Worm (Caenorhabditis elegans) whole organism, late embryonic: ENCODE measurements around the gene unc-33.

Experiments
- C38D4.7 ChIP-seq: fragments of 200-800 bp; sonication (Bioruptor generic); optimal IDR thresholded peaks from 2 replicates; lab custom pipeline; 2018; ENCODE audit warnings: mild to moderate bottlenecking, missing genetic modification characterization, moderate library complexity, missing compliant biosample characterization
- F13H6.1 ChIP-seq: sonication (generic microtip); optimal IDR thresholded peaks from 2 replicates; lab custom pipeline; 2016; ENCODE audit warnings: missing genetic modification characterization, missing compliant biosample characterization
- K02D7.2 ChIP-seq: sonication (generic microtip); optimal IDR thresholded peaks from 2 replicates; lab custom pipeline; 2017; ENCODE audit warnings: mild to moderate bottlenecking, missing genetic modification characterization, missing compliant biosample characterization
- Y22D7AL.16 ChIP-seq: sonication (generic microtip); optimal IDR thresholded peaks from 2 replicates; lab custom pipeline; 2016; ENCODE audit warnings: missing genetic modification characterization, missing compliant biosample characterization
- ahr-1 ChIP-seq: sonication (generic microtip); optimal IDR thresholded peaks from 2 replicates; lab custom pipeline; 2016; ENCODE audit warnings: missing genetic modification characterization, missing compliant biosample characterization
- ama-1 ChIP-seq: fragments of 150-350 bp; optimal IDR thresholded peaks from 2 replicates; lab custom pipeline; 2014
- ceh-14 ChIP-seq: sonication (generic microtip); optimal IDR thresholded peaks from 2 replicates; lab custom pipeline; 2016; ENCODE audit warnings: missing genotype, missing genetic modification characterization, missing compliant biosample characterization
- ceh-22 ChIP-seq: sonication (generic microtip); optimal IDR thresholded peaks from 2 replicates; lab custom pipeline; 2017; ENCODE audit warnings: missing biosample characterization, missing genetic modification characterization
- ceh-24 ChIP-seq: sonication (generic microtip); optimal IDR thresholded peaks from 2 replicates; lab custom pipeline; 2016; ENCODE audit warnings: mild to moderate bottlenecking, missing genetic modification characterization, missing compliant biosample characterization
- ceh-30 ChIP-seq: fragments of 150-350 bp; optimal IDR thresholded peaks from 2 replicates; lab custom pipeline; 2014; ENCODE audit warnings: missing biosample characterization, missing genetic modification characterization
- ceh-31 ChIP-seq: sonication (generic microtip); optimal IDR thresholded peaks from 2 replicates; lab custom pipeline; 2016; ENCODE audit warnings: missing genetic modification characterization, missing compliant biosample characterization
- ceh-34 ChIP-seq: sonication (generic microtip); optimal IDR thresholded peaks from 2 replicates; lab custom pipeline; 2016; ENCODE audit warnings: mild to moderate bottlenecking, missing genetic modification characterization, missing compliant biosample characterization
- ceh-45 ChIP-seq: fragments of 200-800 bp; sonication (Bioruptor generic); IDR thresholded peaks from 2 replicates; pipeline ENCODE4 v1.3.6; 2022; ENCODE audit warnings: missing genetic modification reagents, missing genetic modification characterization, missing compliant biosample characterization
- ceh-48 ChIP-seq: sonication (generic microtip); optimal IDR thresholded peaks from 2 replicates; lab custom pipeline; 2016; ENCODE audit warnings: missing genetic modification characterization, inconsistent platforms, missing compliant biosample characterization
- ceh-6 ChIP-seq: fragments of 200-800 bp; sonication (Bioruptor generic); optimal IDR thresholded peaks from 2 replicates; lab custom pipeline; 2018; ENCODE audit warnings: mild to moderate bottlenecking, missing genetic modification characterization, missing compliant biosample characterization
- che-1 ChIP-seq: sonication (generic microtip); optimal IDR thresholded peaks from 2 replicates; lab custom pipeline; 2016; ENCODE audit warnings: mild to moderate bottlenecking, missing genetic modification characterization, missing compliant biosample characterization
- dve-1 ChIP-seq: sonication (generic microtip); optimal IDR thresholded peaks from 2 replicates; lab custom pipeline; 2017; ENCODE audit warnings: antibody characterized with exemption, mild to moderate bottlenecking, missing genetic modification characterization, missing compliant biosample characterization
- elt-2 ChIP-seq: sonication (generic microtip); optimal IDR thresholded peaks from 2 replicates; lab custom pipeline; 2016; ENCODE audit warnings: missing genetic modification reagents, missing genetic modification characterization, missing compliant biosample characterization
- fax-1 ChIP-seq: sonication (generic microtip); optimal IDR thresholded peaks from 2 replicates; lab custom pipeline; 2016; ENCODE audit warnings: missing genotype, missing genetic modification characterization, missing compliant biosample characterization
- fkh-6 ChIP-seq: sonication (generic microtip); optimal IDR thresholded peaks from 2 replicates; lab custom pipeline; 2016; ENCODE audit warnings: missing genetic modification characterization, missing compliant biosample characterization
- gmeb-2 ChIP-seq: sonication (generic microtip); optimal IDR thresholded peaks from 2 replicates; lab custom pipeline; 2016; ENCODE audit warnings: missing genetic modification characterization, inconsistent platforms, missing compliant biosample characterization
- hlh-15 ChIP-seq: sonication (generic microtip); optimal IDR thresholded peaks from 2 replicates; lab custom pipeline; 2016; ENCODE audit warnings: missing genetic modification characterization, missing compliant biosample characterization
- hlh-6 ChIP-seq: sonication (generic microtip); optimal IDR thresholded peaks from 2 replicates; lab custom pipeline; 2016; ENCODE audit warnings: missing genotype, missing genetic modification characterization, missing compliant biosample characterization
- nfya-1 ChIP-seq: sonication (generic microtip); optimal IDR thresholded peaks from 2 replicates; lab custom pipeline; 2017; ENCODE audit warnings: missing genetic modification characterization, mild to moderate bottlenecking, missing compliant biosample characterization, antibody characterized with exemption, moderate library complexity
- nhr-11 ChIP-seq: fragments of 150-350 bp; optimal IDR thresholded peaks from 2 replicates; lab custom pipeline; 2014; ENCODE audit warnings: missing biosample characterization, missing genetic modification characterization
- nhr-232 ChIP-seq: sonication (generic microtip); optimal IDR thresholded peaks from 2 replicates; lab custom pipeline; 2016; ENCODE audit warnings: missing genetic modification characterization, missing compliant biosample characterization
- npax-4 ChIP-seq: sonication (generic microtip); optimal IDR thresholded peaks from 2 replicates; lab custom pipeline; 2016; ENCODE audit warnings: missing genetic modification characterization, missing compliant biosample characterization
- pag-3 ChIP-seq: sonication (generic microtip); optimal IDR thresholded peaks from 2 replicates; lab custom pipeline; 2016; ENCODE audit warnings: missing compliant biosample characterization, missing genetic modification characterization, borderline replicate concordance
- pax-1 ChIP-seq: fragments of 150-350 bp; optimal IDR thresholded peaks from 2 replicates; lab custom pipeline; 2014; ENCODE audit warnings: missing biosample characterization, missing genetic modification characterization
- pqm-1 ChIP-seq: sonication (generic microtip); optimal IDR thresholded peaks from 2 replicates; lab custom pipeline; 2016; ENCODE audit warnings: missing genetic modification characterization, missing compliant biosample characterization
- sdc-2 ChIP-seq: sonication (generic microtip); optimal IDR thresholded peaks from 2 replicates; lab custom pipeline; 2016; ENCODE audit warnings: missing genotype, missing genetic modification characterization, missing compliant biosample characterization
- sox-2 ChIP-seq: fragments of 200-800 bp; sonication (Bioruptor generic); IDR thresholded peaks from 2 replicates; pipeline ENCODE4 v1.3.6; 2022; ENCODE audit warnings: missing genetic modification reagents, missing genetic modification characterization, missing compliant biosample characterization
- syd-9 ChIP-seq: sonication (generic microtip); optimal IDR thresholded peaks from 2 replicates; lab custom pipeline; 2016; ENCODE audit warnings: mild to moderate bottlenecking, missing genetic modification characterization, moderate library complexity, missing compliant biosample characterization
- tbx-2 ChIP-seq: sonication (generic microtip); optimal IDR thresholded peaks from 2 replicates; lab custom pipeline; 2016; ENCODE audit warnings: missing genetic modification characterization, missing compliant biosample characterization
- tbx-7 ChIP-seq: sonication (generic microtip); optimal IDR thresholded peaks from 2 replicates; lab custom pipeline; 2016; ENCODE audit warnings: missing genotype, missing genetic modification characterization, missing compliant biosample characterization
- ttx-3 ChIP-seq: sonication (generic microtip); optimal IDR thresholded peaks from 2 replicates; lab custom pipeline; 2016; ENCODE audit warnings: missing genetic modification reagents, missing genetic modification characterization, missing compliant biosample characterization
- unc-42 ChIP-seq: sonication (generic microtip); optimal IDR thresholded peaks from 2 replicates; lab custom pipeline; 2016; ENCODE audit warnings: missing genotype, missing genetic modification characterization, missing compliant biosample characterization
- unc-55 ChIP-seq: sonication (generic microtip); optimal IDR thresholded peaks from 2 replicates; lab custom pipeline; 2017; ENCODE audit warnings: missing biosample characterization, missing genetic modification reagents, missing genetic modification characterization
- unc-86 ChIP-seq: sonication (generic microtip); optimal IDR thresholded peaks from 2 replicates; lab custom pipeline; 2016; ENCODE audit warnings: missing genetic modification characterization, missing compliant biosample characterization
- ztf-16 ChIP-seq: sonication (generic microtip); optimal IDR thresholded peaks from 2 replicates; lab custom pipeline; 2017; ENCODE audit warnings: missing genetic modification characterization, missing compliant biosample characterization

unc-33 gene

DNA sequence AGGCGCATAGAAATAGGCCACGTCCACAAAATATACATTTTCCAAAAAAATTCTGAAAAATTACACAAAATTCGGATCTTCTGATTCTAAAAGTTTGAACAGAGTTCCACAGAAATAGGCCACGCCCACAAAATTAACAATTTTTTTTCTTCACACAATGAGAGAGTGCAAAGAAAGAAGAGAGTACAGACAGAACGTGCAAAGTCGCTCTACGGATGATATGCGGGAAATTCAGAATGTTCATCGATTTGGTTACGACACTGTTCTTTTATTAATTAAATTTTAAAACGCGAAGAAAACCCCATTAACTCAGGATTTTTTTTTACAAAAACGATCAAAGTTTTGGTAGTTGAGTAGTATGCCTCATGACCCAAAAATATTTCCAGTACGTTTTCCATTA is 16.3 kb downstream of the unc-33 start:
- TF ChIP-seq ceh-48 (tag; lab: Kevin White, UChicago), result peak; percentile 11
- no peak for TF ChIP-seq hlh-15
- TF ChIP-seq unc-42, result peak; percentile 39

DNA sequence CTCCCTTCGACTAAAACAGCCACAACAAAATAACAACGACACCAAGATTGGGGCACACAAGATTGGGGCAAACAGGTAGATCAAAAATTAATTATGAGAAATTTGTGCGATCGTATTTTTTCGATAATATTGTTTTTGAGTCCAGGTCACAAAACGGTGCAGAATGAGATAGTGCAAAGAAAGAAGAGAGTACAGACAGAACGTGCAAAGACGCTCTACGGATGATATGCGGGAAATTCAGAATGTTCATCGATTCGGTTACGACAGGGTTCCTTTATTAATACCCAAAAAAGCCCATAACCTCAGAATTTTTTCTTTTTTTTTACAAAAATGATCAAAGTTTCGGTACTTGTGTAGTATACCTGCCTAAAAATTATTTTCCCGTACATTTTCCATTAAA is 22.6 kb downstream of the unc-33 start:
- TF ChIP-seq Y22D7AL.16, result no peak
- TF ChIP-seq C38D4.7 (GFP tag; lab: Kevin White, UChicago), result no peak
- no peak for TF ChIP-seq tbx-2 (tag; lab: Kevin White, UChicago)
- no peak for TF ChIP-seq fkh-6 (tag; lab: Kevin White, UChicago)
- no peak for TF ChIP-seq ceh-34 (tag; lab: Kevin White, UChicago)
- TF ChIP-seq nhr-11 (tag; lab: Kevin White, UChicago), result no peak
- no peak for TF ChIP-seq dve-1
- TF ChIP-seq ama-1 (lab: Kevin White, UChicago), result no peak
- no peak for TF ChIP-seq tbx-7

DNA sequence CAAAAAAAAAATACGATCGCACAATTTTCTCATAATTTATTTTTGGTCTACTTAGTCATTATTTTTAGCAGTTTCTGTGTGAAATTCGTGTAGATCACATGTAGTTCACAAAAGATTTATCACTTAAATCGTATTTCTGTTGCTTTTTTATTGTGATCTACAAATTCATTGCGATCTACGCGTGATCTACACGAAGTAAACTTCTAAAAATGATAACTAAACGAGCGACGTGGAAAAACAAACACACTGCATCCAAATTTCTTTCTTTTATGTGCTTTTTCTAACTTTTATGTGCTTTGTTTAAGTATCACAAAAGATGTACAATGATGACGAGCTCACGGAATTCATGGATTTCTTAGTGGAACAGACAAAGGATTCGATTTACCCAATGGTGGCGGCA is 23.2 kb downstream of the unc-33 start, which contains the start of gene B0212.3:
B0212.3 (plus strand) TSS at position 301 of the 400 bp plus-strand sequence.
- TF ChIP-seq K02D7.2 (no peak), F13H6.1 (no peak)
- TF ChIP-seq, all 69 proteins: peak for 0

DNA sequence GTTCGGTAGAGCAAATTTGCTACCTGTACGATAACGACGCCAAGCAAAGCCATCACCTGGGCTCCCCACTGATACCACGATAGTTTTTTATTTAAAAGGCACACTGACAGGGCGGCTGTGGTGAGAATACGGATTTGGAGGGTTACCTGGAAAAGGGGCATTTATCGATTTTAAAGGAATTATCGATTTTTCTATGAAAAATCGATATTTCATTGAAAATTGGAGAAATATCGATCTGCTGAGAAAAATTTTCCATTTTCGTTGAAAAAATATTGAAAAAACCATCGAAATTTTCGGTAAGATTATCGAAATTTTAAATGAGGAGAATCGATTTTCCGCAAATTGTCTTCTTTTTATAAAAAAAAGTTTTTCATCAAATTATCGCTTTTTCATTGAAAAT is 28.4 kb downstream of the unc-33 start:
- TF ChIP-seq ceh-45 (GFP tag; lab: Robert Waterston, UW) (no peak), nfya-1 (no peak), ceh-24 (tag; lab: Kevin White, UChicago) (no peak), ttx-3 (tag; lab: Kevin White, UChicago) (no peak)

DNA sequence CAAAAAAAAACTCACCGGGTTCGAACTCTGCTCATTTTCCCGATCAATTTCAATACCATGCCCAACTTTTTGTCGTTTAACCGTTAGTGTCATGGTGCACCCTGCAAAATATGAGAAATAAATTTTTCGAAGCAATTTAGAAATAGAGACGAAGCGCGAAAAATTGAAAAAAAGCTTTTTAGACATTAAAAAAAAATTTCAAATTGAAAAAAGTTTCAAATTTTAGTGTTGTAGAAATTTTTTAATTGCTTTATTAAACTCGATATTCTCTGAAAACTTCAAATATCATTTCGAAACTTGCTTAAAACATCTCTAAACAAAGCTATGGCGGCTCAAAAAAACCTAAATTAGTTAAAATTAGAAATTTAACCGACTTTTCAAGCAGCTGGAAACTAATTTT is 30.8 kb downstream of the unc-33 start, which contains the start of gene nstp-6:
nstp-6 (minus strand) TSS at position 101 of the 400 bp plus-strand sequence.
- TF ChIP-seq ceh-34 (tag; lab: Kevin White, UChicago), result no peak

DNA sequence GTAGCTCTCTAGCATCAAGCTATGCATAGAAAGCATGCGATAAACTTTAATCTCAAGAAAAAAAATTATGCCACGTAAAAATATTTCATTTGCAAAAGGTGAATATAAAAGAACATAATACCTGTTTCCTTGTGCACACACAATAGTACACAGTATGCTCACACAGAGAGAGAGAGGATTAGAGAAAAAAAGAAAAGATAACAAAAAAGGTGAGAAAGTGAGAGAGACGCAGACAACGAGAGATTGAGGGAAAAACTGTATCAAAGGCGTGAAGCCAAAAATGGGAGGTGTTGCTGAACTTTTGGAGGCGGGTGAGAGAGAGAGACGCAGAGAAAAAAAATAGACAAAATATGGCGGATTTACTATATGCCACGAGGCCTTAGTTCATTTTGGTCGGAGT is 31.6 kb downstream of the unc-33 start:
- TF ChIP-seq pax-1 (tag; lab: Kevin White, UChicago) (no peak), tbx-2 (tag; lab: Kevin White, UChicago) (peak; percentile 26), ceh-30 (tag; lab: Kevin White, UChicago) (no peak), elt-2 (tag; lab: Kevin White, UChicago) (peak; percentile 38), sox-2 (GFP tag; lab: Robert Waterston, UW) (no peak), ceh-6 (GFP tag; lab: Kevin White, UChicago) (no peak), ttx-3 (tag; lab: Kevin White, UChicago) (no peak), pqm-1 (tag; lab: Kevin White, UChicago) (peak; percentile 6), dve-1 (no peak), ceh-31 (tag; lab: Kevin White, UChicago) (no peak)

DNA sequence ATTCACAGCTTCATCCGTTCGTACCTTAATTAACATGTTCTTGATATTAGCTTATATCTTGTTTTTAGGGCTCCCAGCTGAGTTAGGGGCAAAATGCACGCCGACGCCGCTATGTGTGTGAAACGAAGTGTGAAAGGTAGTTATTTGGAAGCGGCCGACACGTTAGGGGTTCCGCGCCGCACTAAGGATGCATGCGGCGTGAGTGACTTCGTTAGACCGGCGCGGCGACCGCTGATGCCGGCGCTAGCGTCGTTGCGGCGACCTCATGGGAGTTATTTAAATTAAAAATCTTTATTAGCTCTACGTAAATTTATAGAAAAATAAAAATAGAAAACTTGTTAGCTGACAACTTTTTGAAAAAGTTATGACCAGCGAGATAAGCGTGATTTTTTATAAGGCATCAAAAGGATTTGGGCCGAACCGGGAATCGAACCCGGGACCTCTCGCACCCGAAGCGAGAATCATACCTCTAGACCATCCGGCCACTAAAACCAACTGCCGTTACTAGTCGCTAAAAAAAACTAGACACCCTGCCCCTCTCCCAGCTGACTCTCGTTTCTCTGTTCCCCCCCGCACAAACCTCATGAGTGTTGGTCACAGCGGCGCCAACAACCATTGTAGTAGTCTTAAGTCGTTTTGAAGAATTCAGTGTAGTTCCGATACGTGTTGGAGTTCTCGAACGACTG is 35.2 kb downstream of the unc-33 start:
- TF ChIP-seq C38D4.7 (GFP tag; lab: Kevin White, UChicago), result peak; percentile 52
- TF ChIP-seq unc-55 (GFP tag; lab: Kevin White, UChicago), result no peak
- no peak for TF ChIP-seq fax-1 (tag; lab: Kevin White, UChicago)
- TF ChIP-seq hlh-6 (tag; lab: Kevin White, UChicago), result no peak
- peak; percentile 13 for TF ChIP-seq sdc-2 (tag; lab: Kevin White, UChicago)
- no peak for TF ChIP-seq syd-9 (tag; lab: Kevin White, UChicago)
- TF ChIP-seq ceh-24 (tag; lab: Kevin White, UChicago), result no peak
- TF ChIP-seq gmeb-2, result peak; percentile 37
- peak; percentile 63 for TF ChIP-seq nhr-232 (tag; lab: Kevin White, UChicago)
- no peak for TF ChIP-seq tbx-7
- no peak for TF ChIP-seq ceh-22 (tag; lab: Kevin White, UChicago)
- no peak for TF ChIP-seq pag-3
- peak; percentile 32 for TF ChIP-seq unc-86
- TF ChIP-seq F13H6.1, result no peak
- TF ChIP-seq ceh-34 (tag; lab: Kevin White, UChicago), result peak; percentile 28
- peak; percentile 38 for TF ChIP-seq ztf-16 (tag; lab: Kevin White, UChicago)
- no peak for TF ChIP-seq pax-1 (tag; lab: Kevin White, UChicago)
- peak; percentile 33 for TF ChIP-seq npax-4
- TF ChIP-seq che-1, result peak; percentile 64
- TF ChIP-seq elt-2 (tag; lab: Kevin White, UChicago), result peak; percentile 36
- TF ChIP-seq ceh-48 (tag; lab: Kevin White, UChicago), result peak; percentile 40
- TF ChIP-seq ahr-1 (tag; lab: Kevin White, UChicago), result no peak
- TF ChIP-seq ceh-14 (tag; lab: Kevin White, UChicago), result peak; percentile 22
